Worm (Caenorhabditis elegans) whole organism, early embryonic: ENCODE data around the gene C31H1.2.

Source experiments
- B0310.2 ChIP-seq: sonication (generic microtip); optimal IDR thresholded peaks from 2 replicates; lab custom pipeline; 2016; ENCODE audit warnings: mild to moderate bottlenecking, missing genetic modification characterization, missing compliant biosample characterization
- F13C5.2 ChIP-seq: sonication (generic microtip); optimal IDR thresholded peaks from 2 replicates; lab custom pipeline; 2017; ENCODE audit warnings: mild to moderate bottlenecking, missing genetic modification characterization, inconsistent platforms, missing compliant biosample characterization
- aly-1 ChIP-seq: sonication (generic microtip); optimal IDR thresholded peaks from 2 replicates; lab custom pipeline; 2016; ENCODE audit warnings: missing genetic modification characterization, missing compliant biosample characterization
- ama-1 ChIP-seq: fragments of 150-350 bp; optimal IDR thresholded peaks from 2 replicates; lab custom pipeline; 2014
- ceh-13 ChIP-seq: fragments of 200-800 bp; sonication (Bioruptor generic); optimal IDR thresholded peaks from 2 replicates; lab custom pipeline; 2018; ENCODE audit warnings: mild to moderate bottlenecking, missing genetic modification characterization, missing compliant biosample characterization
- ceh-36 ChIP-seq: sonication (generic microtip); optimal IDR thresholded peaks from 2 replicates; lab custom pipeline; 2016; ENCODE audit warnings: missing genetic modification characterization, inconsistent platforms, missing compliant biosample characterization
- ets-7 ChIP-seq: sonication (generic microtip); optimal IDR thresholded peaks from 2 replicates; lab custom pipeline; 2016; ENCODE audit warnings: missing genotype, missing genetic modification characterization, missing compliant biosample characterization
- flt-1 ChIP-seq: fragments of 200-800 bp; sonication (Bioruptor generic); IDR thresholded peaks from 2 replicates; pipeline ENCODE4 v1.3.6; 2022; ENCODE audit warnings: missing genetic modification characterization, missing compliant biosample characterization
- hmbx-1 ChIP-seq: sonication (generic microtip); optimal IDR thresholded peaks from 2 replicates; lab custom pipeline; 2016; ENCODE audit warnings: mild to moderate bottlenecking, missing genetic modification characterization, missing compliant biosample characterization
- hmg-4 ChIP-seq: fragments of 200-800 bp; sonication (Bioruptor generic); optimal IDR thresholded peaks from 2 replicates; lab custom pipeline; 2018; ENCODE audit warnings: mild to moderate bottlenecking, missing genetic modification characterization, missing compliant biosample characterization
- hnd-1 ChIP-seq: sonication (generic microtip); optimal IDR thresholded peaks from 2 replicates; lab custom pipeline; 2016; ENCODE audit warnings: missing genetic modification characterization, missing compliant biosample characterization
- pes-1 ChIP-seq: fragments of 200-800 bp; sonication (Bioruptor generic); IDR thresholded peaks from 2 replicates; pipeline ENCODE4 v1.3.6; 2022; ENCODE audit warnings: missing genetic modification reagents, missing genetic modification characterization, missing compliant biosample characterization
- scrt-1 ChIP-seq: fragments of 200-800 bp; sonication (Bioruptor generic); IDR thresholded peaks from 2 replicates; pipeline ENCODE4 v1.3.6; 2022; ENCODE audit warnings: missing genetic modification characterization, missing compliant biosample characterization
- sea-1 ChIP-seq: fragments of 200-800 bp; sonication (Bioruptor generic); conservative IDR thresholded peaks from 2 replicates; pipeline ENCODE4 v1.3.6; 2022; ENCODE audit warnings: missing genetic modification characterization, missing compliant biosample characterization
- tbx-11 ChIP-seq: fragments of 200-800 bp; sonication (Bioruptor generic); IDR thresholded peaks from 2 replicates; pipeline ENCODE4 v1.3.6; 2022; ENCODE audit warnings: missing genetic modification characterization, missing compliant biosample characterization
- tbx-37 ChIP-seq: fragments of 200-800 bp; sonication (Bioruptor generic); conservative IDR thresholded peaks from 2 replicates; pipeline ENCODE4 v1.3.6; 2022; ENCODE audit warnings: missing genetic modification reagents, missing genetic modification characterization, missing compliant biosample characterization
- tra-4 ChIP-seq: sonication (generic microtip); optimal IDR thresholded peaks from 2 replicates; lab custom pipeline; 2017; ENCODE audit warnings: missing genetic modification characterization, missing compliant biosample characterization

Gene C31H1.2

DNA sequence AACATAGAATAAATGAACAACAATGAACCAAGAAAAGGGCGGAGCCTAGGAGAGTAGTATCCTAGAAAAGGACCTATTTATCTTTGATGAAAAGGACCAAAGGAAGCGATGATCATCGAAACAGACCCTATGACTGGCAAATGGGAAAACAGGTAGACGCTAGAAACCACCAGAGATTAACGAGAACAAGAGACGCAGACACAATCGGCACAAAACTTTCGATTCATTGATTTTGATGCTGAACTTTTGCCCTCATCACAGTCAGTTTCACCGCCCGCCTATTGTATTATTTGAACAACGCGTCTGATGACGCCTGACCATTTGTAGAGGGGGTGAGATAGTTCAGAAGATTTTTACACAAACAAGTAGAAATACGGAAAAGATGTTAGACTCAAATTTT is 25.4 kb upstream of the C31H1.2 start:
- no peak for TF ChIP-seq hmbx-1 (tag; lab: Kevin White, UChicago)
- no peak for TF ChIP-seq ama-1 (lab: Kevin White, UChicago)
- no peak for TF ChIP-seq F13C5.2 (tag; lab: Kevin White, UChicago)
- no peak for TF ChIP-seq tbx-37 (GFP tag; lab: Robert Waterston, UW)
- TF ChIP-seq tra-4 (tag; lab: Kevin White, UChicago): no peak
- no peak for TF ChIP-seq tbx-11
- no peak for TF ChIP-seq hmg-4 (GFP tag; lab: Kevin White, UChicago)
- no peak for TF ChIP-seq B0310.2 (tag; lab: Kevin White, UChicago)
- no peak for TF ChIP-seq ets-7 (tag; lab: Kevin White, UChicago)
- no peak for TF ChIP-seq flt-1 (GFP tag; lab: Robert Waterston, UW)
- no peak for TF ChIP-seq aly-1
- no peak for TF ChIP-seq pes-1 (GFP tag; lab: Robert Waterston, UW)

DNA sequence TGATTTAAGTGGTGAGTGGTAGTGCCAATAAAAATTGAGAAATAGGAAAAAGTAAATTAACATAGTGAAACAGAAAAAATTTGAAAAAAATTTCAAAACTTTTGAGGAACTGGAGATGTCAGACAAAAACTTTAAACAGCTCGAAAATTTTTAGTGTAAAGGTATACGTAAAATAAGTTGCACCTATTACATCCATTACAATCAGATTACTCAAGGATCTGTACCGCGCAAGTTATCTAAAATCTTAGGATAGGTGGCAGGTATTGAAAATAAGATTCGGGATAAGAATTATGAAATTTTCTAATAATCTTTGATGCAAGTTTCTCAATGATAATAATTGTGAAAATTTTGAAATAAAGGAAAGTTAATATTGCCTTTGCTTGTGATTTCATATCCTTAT is 24.3 kb upstream of the C31H1.2 start:
- TF ChIP-seq ama-1 (lab: Kevin White, UChicago) (no peak), B0310.2 (tag; lab: Kevin White, UChicago) (no peak), ets-7 (tag; lab: Kevin White, UChicago) (no peak), pes-1 (GFP tag; lab: Robert Waterston, UW) (no peak), hmg-4 (GFP tag; lab: Kevin White, UChicago) (no peak), tbx-11 (no peak), tra-4 (tag; lab: Kevin White, UChicago) (no peak), scrt-1 (GFP tag; lab: Robert Waterston, UW) (no peak)

DNA sequence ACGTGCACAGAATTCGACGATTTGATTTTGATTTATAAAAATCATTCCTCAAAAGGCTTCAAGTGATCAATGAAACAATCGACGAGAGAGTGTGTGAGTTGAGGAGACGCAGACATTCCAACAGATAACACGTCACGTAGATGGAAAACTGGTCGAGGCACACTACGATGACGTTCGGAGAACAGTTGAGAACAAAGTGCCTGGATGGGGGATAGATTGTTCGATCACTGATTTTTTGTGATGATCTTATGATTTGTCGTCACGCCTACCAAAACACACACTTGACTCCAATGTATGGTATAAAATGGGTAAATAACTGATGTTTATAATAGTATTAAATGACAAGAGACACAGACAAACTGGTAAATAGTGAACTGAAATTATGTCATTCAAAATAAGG is 12.8 kb upstream of the C31H1.2 start:
- TF ChIP-seq ceh-13 (no peak), hnd-1 (tag; lab: Kevin White, UChicago) (no peak), B0310.2 (tag; lab: Kevin White, UChicago) (no peak), tbx-37 (GFP tag; lab: Robert Waterston, UW) (no peak), ets-7 (tag; lab: Kevin White, UChicago) (no peak)

DNA sequence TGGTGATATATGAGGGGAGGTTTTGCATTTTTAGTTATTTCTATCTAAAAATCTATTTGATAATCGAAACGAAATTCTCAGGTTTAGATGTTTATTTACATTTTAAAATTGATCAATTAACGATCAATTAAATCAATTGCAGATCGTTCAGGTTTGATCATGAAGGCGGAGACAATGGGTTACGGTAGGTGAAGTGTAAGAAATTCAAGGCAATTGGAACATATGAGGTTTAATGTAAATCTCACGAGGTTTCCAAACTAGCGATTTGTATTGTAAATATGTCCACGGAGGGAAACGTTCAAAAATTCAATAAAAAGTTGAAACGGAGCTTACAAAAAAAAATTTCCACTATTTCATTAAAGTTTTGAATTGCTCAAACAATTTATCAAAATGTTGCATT is 11.6 kb upstream of the C31H1.2 start:
- TF ChIP-seq F13C5.2 (tag; lab: Kevin White, UChicago) (no peak), tbx-11 (no peak), ets-7 (tag; lab: Kevin White, UChicago) (no peak), scrt-1 (GFP tag; lab: Robert Waterston, UW) (no peak), flt-1 (GFP tag; lab: Robert Waterston, UW) (no peak), B0310.2 (tag; lab: Kevin White, UChicago) (no peak), ama-1 (lab: Kevin White, UChicago) (no peak), pes-1 (GFP tag; lab: Robert Waterston, UW) (no peak), sea-1 (GFP tag; lab: Robert Waterston, UW) (no peak), ceh-13 (no peak), tbx-37 (GFP tag; lab: Robert Waterston, UW) (no peak), hnd-1 (tag; lab: Kevin White, UChicago) (no peak), ceh-36 (tag; lab: Kevin White, UChicago) (no peak), hmg-4 (GFP tag; lab: Kevin White, UChicago) (no peak), aly-1 (no peak), hmbx-1 (tag; lab: Kevin White, UChicago) (no peak), tra-4 (tag; lab: Kevin White, UChicago) (no peak)

DNA sequence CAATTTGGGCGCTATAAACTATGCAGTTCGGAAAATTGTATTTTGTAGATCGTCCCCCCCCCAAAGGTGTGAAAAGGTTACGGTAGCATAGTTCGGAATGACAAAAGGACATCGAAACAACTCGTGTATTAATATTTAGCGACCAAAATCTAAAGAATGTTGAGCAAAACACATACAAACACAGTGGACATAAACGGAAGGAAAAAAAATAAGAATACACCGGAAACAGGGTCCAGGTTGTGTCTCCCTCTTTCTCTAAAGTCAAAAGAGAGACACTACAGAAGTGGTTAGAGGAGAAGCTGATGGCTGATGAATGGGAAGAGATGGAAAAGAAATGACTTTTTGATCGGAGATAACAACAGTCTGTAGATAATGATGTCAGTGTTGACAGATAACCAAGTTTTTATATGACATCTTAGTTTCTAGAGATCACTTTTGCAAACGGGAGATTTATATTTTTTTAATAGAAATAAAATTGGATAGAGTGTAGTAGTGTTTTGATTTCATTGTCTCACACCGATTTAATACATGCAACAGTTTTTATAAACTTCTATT is 10.8 kb upstream of the C31H1.2 start:
- TF ChIP-seq ceh-13: no peak
- no peak for TF ChIP-seq hmbx-1 (tag; lab: Kevin White, UChicago)
- TF ChIP-seq flt-1 (GFP tag; lab: Robert Waterston, UW): no peak
- TF ChIP-seq hmg-4 (GFP tag; lab: Kevin White, UChicago): no peak
- TF ChIP-seq B0310.2 (tag; lab: Kevin White, UChicago): no peak
- TF ChIP-seq tbx-11: no peak
- TF ChIP-seq ama-1 (lab: Kevin White, UChicago): no peak
- no peak for TF ChIP-seq sea-1 (GFP tag; lab: Robert Waterston, UW)
- TF ChIP-seq scrt-1 (GFP tag; lab: Robert Waterston, UW): no peak
- no peak for TF ChIP-seq aly-1
- TF ChIP-seq pes-1 (GFP tag; lab: Robert Waterston, UW): no peak
- no peak for TF ChIP-seq ets-7 (tag; lab: Kevin White, UChicago)
- no peak for TF ChIP-seq tbx-37 (GFP tag; lab: Robert Waterston, UW)

DNA sequence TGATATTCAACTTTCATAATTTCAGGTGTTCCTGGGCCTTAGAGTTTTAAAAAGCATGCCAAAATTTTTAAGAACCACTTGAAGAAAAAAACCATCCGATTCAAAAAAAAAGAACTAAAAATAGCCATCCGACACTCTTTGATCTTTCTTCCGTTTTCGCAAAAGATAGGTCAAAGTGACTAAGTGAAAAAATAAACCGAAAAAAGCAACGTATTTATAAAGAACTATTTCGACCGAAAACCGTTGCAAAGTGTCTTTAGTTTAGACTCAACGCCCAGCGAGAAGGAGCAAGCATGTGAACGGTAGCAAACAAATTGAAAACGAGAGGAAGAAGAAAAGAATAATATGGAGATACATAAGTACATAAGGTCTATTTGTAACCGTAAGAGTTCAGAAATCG is 7.4 kb upstream of the C31H1.2 start:
- no peak for TF ChIP-seq sea-1 (GFP tag; lab: Robert Waterston, UW)
- no peak for TF ChIP-seq tbx-37 (GFP tag; lab: Robert Waterston, UW)
- no peak for TF ChIP-seq B0310.2 (tag; lab: Kevin White, UChicago)
- no peak for TF ChIP-seq flt-1 (GFP tag; lab: Robert Waterston, UW)
- TF ChIP-seq tbx-11: no peak
- TF ChIP-seq ets-7 (tag; lab: Kevin White, UChicago): no peak
- no peak for TF ChIP-seq F13C5.2 (tag; lab: Kevin White, UChicago)
- TF ChIP-seq ama-1 (lab: Kevin White, UChicago): no peak
- no peak for TF ChIP-seq tra-4 (tag; lab: Kevin White, UChicago)
- TF ChIP-seq ceh-13: no peak
- no peak for TF ChIP-seq hmbx-1 (tag; lab: Kevin White, UChicago)
- no peak for TF ChIP-seq ceh-36 (tag; lab: Kevin White, UChicago)

DNA sequence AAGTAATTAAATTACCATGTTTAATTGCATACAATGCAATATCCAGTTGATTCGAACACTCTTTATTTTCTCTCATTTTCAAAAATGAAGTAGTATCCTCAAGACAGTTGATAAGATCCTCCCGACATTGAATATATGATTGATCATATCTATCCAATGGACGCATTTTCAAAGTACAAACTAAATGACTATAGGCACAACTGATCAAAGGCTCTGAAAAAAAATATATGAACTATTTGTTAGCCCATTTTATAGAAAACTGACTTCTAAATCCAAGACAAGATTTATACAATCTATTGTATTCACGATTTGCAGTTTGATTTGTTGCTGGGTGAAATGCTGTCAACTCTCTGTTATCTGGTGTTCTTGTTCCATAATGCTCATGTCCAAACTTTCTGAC is 4.4 kb downstream of the C31H1.2 start:
- TF ChIP-seq tra-4 (tag; lab: Kevin White, UChicago) (no peak), hnd-1 (tag; lab: Kevin White, UChicago) (no peak), flt-1 (GFP tag; lab: Robert Waterston, UW) (no peak), hmbx-1 (tag; lab: Kevin White, UChicago) (no peak), sea-1 (GFP tag; lab: Robert Waterston, UW) (no peak), tbx-37 (GFP tag; lab: Robert Waterston, UW) (no peak), ceh-13 (no peak), pes-1 (GFP tag; lab: Robert Waterston, UW) (no peak), scrt-1 (GFP tag; lab: Robert Waterston, UW) (no peak), hmg-4 (GFP tag; lab: Kevin White, UChicago) (no peak), F13C5.2 (tag; lab: Kevin White, UChicago) (no peak), tbx-11 (no peak), B0310.2 (tag; lab: Kevin White, UChicago) (no peak), ceh-36 (tag; lab: Kevin White, UChicago) (no peak), aly-1 (no peak), ets-7 (tag; lab: Kevin White, UChicago) (no peak), ama-1 (lab: Kevin White, UChicago) (no peak)
